Worm (Caenorhabditis elegans): ENCODE results near the gene fbxa-220.

The fbxa-220 gene

DNA sequence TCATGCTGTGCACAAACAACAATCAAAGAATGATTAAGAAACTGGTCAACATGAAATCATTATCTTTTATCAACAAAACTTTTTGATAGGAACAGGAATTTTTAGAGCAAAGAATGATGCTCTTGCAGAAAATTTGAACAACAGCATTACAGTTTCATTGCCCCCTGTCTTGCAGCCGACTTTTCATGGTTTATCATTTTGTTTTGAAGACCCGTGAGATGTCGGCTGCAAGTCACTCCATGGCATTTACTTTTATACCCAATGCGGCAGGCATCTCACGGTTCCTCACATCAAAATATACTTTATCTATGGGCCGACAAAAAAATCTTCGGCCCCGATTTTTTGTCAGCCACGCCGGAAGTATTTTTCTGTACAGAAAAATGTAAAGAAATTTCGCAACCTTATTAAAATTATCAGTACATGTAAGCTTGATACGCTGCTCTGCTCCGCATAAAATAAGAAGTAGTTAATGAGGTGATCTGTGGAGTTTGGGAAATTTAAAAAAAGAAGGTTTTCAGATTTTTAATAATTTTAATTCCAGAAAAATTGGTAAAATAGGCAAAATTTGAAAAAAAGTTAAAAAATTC lies 40.5 kb downstream of the fbxa-220 start:
- no peak for TF ChIP-seq snpc-4 (GFP tag; optimal IDR thresholded peaks at IDR 0.05)
- peak; percentile 37 to 74 (median 60) for TF ChIP-seq snpc-4 (tag; optimal IDR thresholded peaks at IDR 0.05)
- TF ChIP-seq hlh-26 (GFP tag; conservative IDR thresholded peaks at IDR 0.05) = no peak
- TF ChIP-seq dpl-1 (GFP tag; optimal IDR thresholded peaks at IDR 0.05) = no peak
- no peak for TF ChIP-seq Y53G8AR.9 (GFP tag; conservative IDR thresholded peaks at IDR 0.05)
- TF ChIP-seq egl-44 (GFP tag; IDR thresholded peaks at IDR 0.05) = no peak
- no peak for TF ChIP-seq ztf-18 (tag; optimal IDR thresholded peaks at IDR 0.05)
- TF ChIP-seq cebp-1 (GFP tag; IDR thresholded peaks at IDR 0.05) = no peak
- TF ChIP-seq cebp-1 (tag; optimal IDR thresholded peaks at IDR 0.05) = peak; percentile 64
- no peak for TF ChIP-seq B0019.2 (GFP tag; conservative IDR thresholded peaks at IDR 0.05)
- no peak for TF ChIP-seq dpff-1 (tag; optimal IDR thresholded peaks at IDR 0.05)
- TF ChIP-seq efl-1 (GFP tag; optimal IDR thresholded peaks at IDR 0.05) = no peak

- 0 out of 2 replicates have a peak, but pooled peaks have one; percentile 12 for TF ChIP-seq egrh-3 (GFP tag; IDR thresholded peaks at IDR 0.05)
- peak; percentile 48 for TF ChIP-seq nhr-80 (tag; optimal IDR thresholded peaks at IDR 0.05)
- TF ChIP-seq cebp-1 (GFP tag; IDR thresholded peaks at IDR 0.05) = no peak
- peak; percentile 9 for TF ChIP-seq cebp-1 (tag; optimal IDR thresholded peaks at IDR 0.05)
- TF ChIP-seq F57C9.4 (tag; optimal IDR thresholded peaks at IDR 0.05) = no peak
- TF ChIP-seq egl-44 (GFP tag; IDR thresholded peaks at IDR 0.05) = no peak
- peak; percentile 51 for TF ChIP-seq mcd-1 (GFP tag; IDR thresholded peaks at IDR 0.05)
- TF ChIP-seq lir-1 (GFP tag; conservative IDR thresholded peaks at IDR 0.05) = no peak
These were observed 41.4 kb downstream of the fbxa-220 start, which contains the start of gene sbp-1 for ce11 chrIII:11442556-11442955. Gene sbp-1, minus strand, starts transcription at chrIII:11442566.

DNA sequence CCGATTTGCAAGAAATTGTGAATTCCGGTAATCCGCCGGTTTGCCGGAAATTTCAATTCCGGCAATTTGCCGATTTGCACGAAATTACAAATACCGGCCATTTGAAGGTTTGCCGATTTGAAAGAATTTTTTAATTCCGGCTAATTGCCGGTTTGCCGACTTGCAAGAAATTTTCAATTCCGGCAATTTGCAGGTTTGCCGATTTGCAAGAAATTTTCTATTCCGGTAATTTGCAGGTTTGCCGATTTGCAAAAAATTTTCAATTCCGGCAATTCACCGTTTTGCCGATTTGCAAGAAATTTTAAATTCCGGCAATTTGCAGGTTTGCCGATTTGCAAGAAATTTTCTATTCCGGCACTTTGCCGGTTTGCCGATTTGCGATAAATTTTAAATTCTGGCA lies 49.1 kb downstream of the fbxa-220 start:
- TF ChIP-seq bed-1 (GFP tag; IDR thresholded peaks at IDR 0.05) = 0 out of 2 replicates have a peak, but pooled peaks have one; percentile 6
- 0 out of 2 replicates have a peak, but pooled peaks have one; percentile 14 for TF ChIP-seq ztf-28 (GFP tag; IDR thresholded peaks at IDR 0.05)
- TF ChIP-seq pbrm-1 (GFP tag; IDR thresholded peaks at IDR 0.05) = 0 out of 2 replicates have a peak, but pooled peaks have one; percentile 17
- TF ChIP-seq dox-1 (GFP tag; IDR thresholded peaks at IDR 0.05) = peak; percentile 54; the same call in 1 of the 2 replicates
- peak; percentile 28; the same call in 1 of the 2 replicates for TF ChIP-seq attf-3 (GFP tag; conservative IDR thresholded peaks at IDR 0.05)
